Fruit fly (Drosophila melanogaster): Measurements from ENCODE around the gene Alp12.

The Alp12 gene

dm6 chr2L:19439598-19440230 is 15.9 kb downstream of the Alp12 start (continued):
- peak; percentile 81 for TF ChIP-seq CG8281 (tag; optimal IDR thresholded peaks at IDR 0.05)
- no peak for TF ChIP-seq grn (GFP tag; optimal IDR thresholded peaks at IDR 0.05)
- peak; percentile 47 for TF ChIP-seq CG8359 (GFP tag; optimal IDR thresholded peaks at IDR 0.05; ENCODE audit: borderline replicate concordance)
- peak; percentile 48 for TF ChIP-seq CG30431 (GFP tag; optimal IDR thresholded peaks at IDR 0.05)
- no peak for TF ChIP-seq sna (GFP tag; IDR thresholded peaks at IDR 0.05; ENCODE audit: partially characterized antibody)
- TF ChIP-seq TFAM (GFP tag; optimal IDR thresholded peaks at IDR 0.05) = no peak
- peak; percentile 57 for TF ChIP-seq Mes4 (GFP tag; optimal IDR thresholded peaks at IDR 0.05)
- peak; percentile 84 for TF ChIP-seq dysf (GFP tag; IDR thresholded peaks at IDR 0.05)
- peak; percentile 93 for TF ChIP-seq ranshi (GFP tag; IDR thresholded peaks at IDR 0.05)
- peak; percentile 49 for TF ChIP-seq ems (GFP tag; optimal IDR thresholded peaks at IDR 0.05)
- peak; percentile 44; the same call in 1 of the 2 replicates for TF ChIP-seq CG10959 (GFP tag; IDR thresholded peaks at IDR 0.05)
- TF ChIP-seq H2.0 (GFP tag; IDR thresholded peaks at IDR 0.05) = peak; percentile 91
- peak; percentile 85 for TF ChIP-seq CG2678 (tag; optimal IDR thresholded peaks at IDR 0.05)
- TF ChIP-seq unpg (GFP tag; optimal IDR thresholded peaks at IDR 0.05) = peak; percentile 85
- TF ChIP-seq CG12299 (tag; optimal IDR thresholded peaks at IDR 0.05) = peak; percentile 81
- peak; percentile 64 for TF ChIP-seq Side (GFP tag; optimal IDR thresholded peaks at IDR 0.05)
- peak; percentile 78 for TF ChIP-seq mirr (GFP tag; optimal IDR thresholded peaks at IDR 0.05)
- TF ChIP-seq chif (GFP tag; optimal IDR thresholded peaks at IDR 0.05) = peak; percentile 54 to 89
- peak; percentile 76 for TF ChIP-seq ATbp (GFP tag; optimal IDR thresholded peaks at IDR 0.05)
- peak; percentile 7 for TF ChIP-seq BEAF-32 (GFP tag; optimal IDR thresholded peaks at IDR 0.05)
- peak; percentile 88 for TF ChIP-seq jing (GFP tag; optimal IDR thresholded peaks at IDR 0.05)
- peak; percentile 89 for TF ChIP-seq maf-S (GFP tag; optimal IDR thresholded peaks at IDR 0.05)
- peak; percentile 57 for TF ChIP-seq kay (GFP tag; optimal IDR thresholded peaks at IDR 0.05)
- peak; percentile 52 for TF ChIP-seq btn (GFP tag; optimal IDR thresholded peaks at IDR 0.05)
- TF ChIP-seq CG7786 (GFP tag; optimal IDR thresholded peaks at IDR 0.05) = peak; percentile 74
- peak; percentile 66; the same call in 1 of the 2 replicates for TF ChIP-seq Lim3 (GFP tag; IDR thresholded peaks at IDR 0.05)
- TF ChIP-seq CG34224 (GFP tag; IDR thresholded peaks at IDR 0.05; ENCODE audit: partially characterized antibody) = no peak
- peak; percentile 50; the same call in 1 of the 2 replicates for TF ChIP-seq ssp (GFP tag; IDR thresholded peaks at IDR 0.05)
- peak; percentile 46 for TF ChIP-seq repo (GFP tag; optimal IDR thresholded peaks at IDR 0.05)
- no peak for TF ChIP-seq cg (GFP tag; optimal IDR thresholded peaks at IDR 0.05)
- TF ChIP-seq pb (GFP tag; optimal IDR thresholded peaks at IDR 0.05) = peak; percentile 64
- peak; percentile 30; the same call in 1 of the 2 replicates for TF ChIP-seq Taf1 (GFP tag; IDR thresholded peaks at IDR 0.05)
- peak; percentile 91 for TF ChIP-seq CG30403 (GFP tag; optimal IDR thresholded peaks at IDR 0.05)
- peak; percentile 90 for TF ChIP-seq onecut (GFP tag; IDR thresholded peaks at IDR 0.05)
- TF ChIP-seq Ravus (GFP tag; IDR thresholded peaks at IDR 0.05) = 0 out of 2 replicates have a peak, but pooled peaks have one; percentile 8
- peak; percentile 93 for TF ChIP-seq CG15601 (tag; optimal IDR thresholded peaks at IDR 0.05)
- TF ChIP-seq CG2889 (GFP tag; IDR thresholded peaks at IDR 0.05) = peak; percentile 69; the same call in 2 of the 3 replicates
- TF ChIP-seq CG11560 (tag; IDR thresholded peaks at IDR 0.05) = no peak; the same call in 2 of the 3 replicates
- TF ChIP-seq bcd (GFP tag; optimal IDR thresholded peaks at IDR 0.05) = peak; percentile 70
- TF ChIP-seq gcm (GFP tag; optimal IDR thresholded peaks at IDR 0.05) = peak; percentile 70
- TF ChIP-seq B-H2 (GFP tag; optimal IDR thresholded peaks at IDR 0.05) = peak; percentile 78
- peak; percentile 84 for TF ChIP-seq MBD-R2 (GFP tag; IDR thresholded peaks at IDR 0.05)
- peak; percentile 85 for TF ChIP-seq vvl (GFP tag; IDR thresholded peaks at IDR 0.05)
- peak; percentile 84 for TF ChIP-seq chm (GFP tag; IDR thresholded peaks at IDR 0.05)
- TF ChIP-seq Blimp-1 (GFP tag; optimal IDR thresholded peaks at IDR 0.05) = peak; percentile 94
- TF ChIP-seq corto (GFP tag; optimal IDR thresholded peaks at IDR 0.05) = no peak
- peak; percentile 88 for TF ChIP-seq HLH54F (GFP tag; optimal IDR thresholded peaks at IDR 0.05)
- peak; percentile 44; the same call in 1 of the 2 replicates for TF ChIP-seq CG6272 (GFP tag; IDR thresholded peaks at IDR 0.05)
- TF ChIP-seq gro (GFP tag; optimal IDR thresholded peaks at IDR 0.05) = peak; percentile 23
- TF ChIP-seq pho (GFP tag; optimal IDR thresholded peaks at IDR 0.05) = peak; percentile 86

Measured in whole organism, embryonic.